Fruit fly (Drosophila melanogaster): Measurements from ENCODE around the gene RnpS1.

RnpS1 gene

DNA sequence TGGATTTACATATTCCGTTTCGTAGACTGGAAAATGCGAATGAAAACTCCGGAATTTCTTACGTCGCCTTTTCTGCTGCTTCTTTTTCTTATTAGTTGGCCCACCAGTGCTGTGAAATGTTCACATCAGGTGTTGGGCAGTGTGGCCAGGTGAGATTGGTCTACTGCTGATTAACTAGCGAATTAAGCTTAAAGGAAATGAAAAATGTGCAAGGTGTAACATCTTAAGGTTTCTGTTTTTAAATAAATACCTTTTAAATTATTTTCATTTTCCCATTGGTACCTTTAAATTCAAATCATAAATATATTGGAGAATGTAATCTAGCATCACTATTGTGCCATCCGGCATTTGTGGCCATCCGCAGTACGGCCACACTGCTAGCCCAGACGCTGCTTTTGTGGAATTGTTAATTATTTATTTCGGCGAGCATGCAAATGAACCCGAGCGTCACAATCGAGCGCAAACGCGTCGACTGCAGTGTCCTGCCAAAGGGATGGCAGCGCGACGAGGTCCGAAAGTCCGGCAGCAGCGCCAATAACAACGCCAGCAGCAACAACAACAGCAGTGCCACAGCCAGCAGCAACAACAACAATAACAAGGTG is 7.7 kb downstream of the RnpS1 start, which contains the start of the genes AP-1mu and MBD-like (continued):
- TF ChIP-seq CG10366 (GFP tag; IDR thresholded peaks at IDR 0.05) (peak; percentile 35; the same call in 1 of the 2 replicates), CG5953 (GFP tag; IDR thresholded peaks at IDR 0.05) (no peak), ftz-f1 (GFP tag; optimal IDR thresholded peaks at IDR 0.05) (no peak), CG1792 (GFP tag; optimal IDR thresholded peaks at IDR 0.05) (peak; percentile 66), CG8388 (GFP tag; optimal IDR thresholded peaks at IDR 0.05) (peak; percentile 27), Camta (GFP tag; optimal IDR thresholded peaks at IDR 0.05) (peak; percentile 74), CG33213 (GFP tag; optimal IDR thresholded peaks at IDR 0.05) (peak; percentile 53), CG7987 (GFP tag; optimal IDR thresholded peaks at IDR 0.05) (peak; percentile 4), CG42726 (GFP tag; IDR thresholded peaks at IDR 0.05; ENCODE audit: partially characterized antibody) (0 out of 2 replicates have a peak, but pooled peaks have one; percentile 3), cato (GFP tag; optimal IDR thresholded peaks at IDR 0.05; ENCODE audit: borderline replicate concordance) (peak; percentile 27), danr (GFP tag; IDR thresholded peaks at IDR 0.05) (no peak), dan (GFP tag; IDR thresholded peaks at IDR 0.05) (0 out of 2 replicates have a peak, but pooled peaks have one; percentile 16), CG14050 (GFP tag; IDR thresholded peaks at IDR 0.05) (no peak), CG14014 (GFP tag; IDR thresholded peaks at IDR 0.05) (0 out of 2 replicates have a peak, but pooled peaks have one; percentile 18), Trl (optimal IDR thresholded peaks at IDR 0.05) (no peak), Trl (GFP tag; optimal IDR thresholded peaks at IDR 0.05) (peak; percentile 79), CG3726 (GFP tag; IDR thresholded peaks at IDR 0.05) (no peak), Myb (GFP tag; optimal IDR thresholded peaks at IDR 0.05) (peak; percentile 48), sob (GFP tag; IDR thresholded peaks at IDR 0.05) (peak; percentile 60), NK7.1 (GFP tag; optimal IDR thresholded peaks at IDR 0.05) (no peak), Hsf (GFP tag; optimal IDR thresholded peaks at IDR 0.05) (peak; percentile 77), nerfin-2 (GFP tag; IDR thresholded peaks at IDR 0.05; ENCODE audit: partially characterized antibody) (no peak), stc (GFP tag; IDR thresholded peaks at IDR 0.05) (no peak), Scr (GFP tag; IDR thresholded peaks at IDR 0.05; ENCODE audit: partially characterized antibody) (peak; percentile 56), D19B (GFP tag; optimal IDR thresholded peaks at IDR 0.05) (no peak), lmd (GFP tag; IDR thresholded peaks at IDR 0.05) (peak; percentile 60; the same call in 1 of the 2 replicates), CG10462 (GFP tag; optimal IDR thresholded peaks at IDR 0.05) (peak; percentile 41), zfh1 (GFP tag; IDR thresholded peaks at IDR 0.05) (peak; percentile 49; the same call in 2 of the 3 replicates), CG9876 (GFP tag; optimal IDR thresholded peaks at IDR 0.05) (no peak), CG4328 (GFP tag; optimal IDR thresholded peaks at IDR 0.05) (peak; percentile 21), CG18764 (GFP tag; optimal IDR thresholded peaks at IDR 0.05) (peak; percentile 28), CG32532 (GFP tag; IDR thresholded peaks at IDR 0.05) (peak; percentile 62), sug (tag; optimal IDR thresholded peaks at IDR 0.05) (peak; percentile 70), CG4617 (GFP tag; optimal IDR thresholded peaks at IDR 0.05; ENCODE audit: borderline replicate concordance) (peak; percentile 96), Ssrp (tag; optimal IDR thresholded peaks at IDR 0.05) (peak; percentile 54), grn (GFP tag; optimal IDR thresholded peaks at IDR 0.05) (peak; percentile 24), lab (GFP tag; optimal IDR thresholded peaks at IDR 0.05) (peak; percentile 61), CG9609 (GFP tag; optimal IDR thresholded peaks at IDR 0.05) (peak; percentile 62), MBD-R2 (GFP tag; IDR thresholded peaks at IDR 0.05) (peak; percentile 81), Mrtf (GFP tag; IDR thresholded peaks at IDR 0.05) (peak; percentile 14; the same call in 1 of the 3 replicates), TFAM (GFP tag; optimal IDR thresholded peaks at IDR 0.05) (no peak), MESR4 (GFP tag; optimal IDR thresholded peaks at IDR 0.05) (peak; percentile 78), chinmo (GFP tag; IDR thresholded peaks at IDR 0.05; ENCODE audit: partially characterized antibody) (0 out of 4 replicates have a peak, but pooled peaks have one; percentile 10), pros (GFP tag; optimal IDR thresholded peaks at IDR 0.05) (no peak), grau (tag; optimal IDR thresholded peaks at IDR 0.05) (peak; percentile 69), hb (GFP tag; IDR thresholded peaks at IDR 0.05; ENCODE audit: partially characterized antibody) (no peak), zfh2 (GFP tag; optimal IDR thresholded peaks at IDR 0.05) (peak; percentile 81), CG18262 (tag; optimal IDR thresholded peaks at IDR 0.05) (peak; percentile 57), pum (GFP tag; optimal IDR thresholded peaks at IDR 0.05) (peak; percentile 57), HHEX (GFP tag; optimal IDR thresholded peaks at IDR 0.05) (peak; percentile 45)
